Worm (Caenorhabditis elegans): ENCODE results near the gene ZK180.8.

- no peak for TF ChIP-seq snpc-4 (tag; optimal IDR thresholded peaks at IDR 0.05)
- no peak for TF ChIP-seq nhr-25 (tag; optimal IDR thresholded peaks at IDR 0.05)
- no peak for TF ChIP-seq fos-1 (tag; optimal IDR thresholded peaks at IDR 0.05)
Observed at ce11 chrIV:4536247-4536646, 24.7 kb upstream of the ZK180.8 start, which contains the start of gene ZK185.2.
